Worm (Caenorhabditis elegans): ENCODE measurements around the gene pas-6.

Gene pas-6

ce11 chrV:5584293-5584776, at the start of gene pas-6:
Gene pas-6 (minus strand): TSS chrV:5584343.
- peak; percentile 13 for TF ChIP-seq nfya-1 (tag; optimal IDR thresholded peaks at IDR 0.05)
- TF ChIP-seq ceh-2 (tag; optimal IDR thresholded peaks at IDR 0.05): no peak

- TF ChIP-seq lin-11 (tag; optimal IDR thresholded peaks at IDR 0.05) (no peak), hlh-8 (tag; optimal IDR thresholded peaks at IDR 0.05) (no peak), ahr-1 (tag; optimal IDR thresholded peaks at IDR 0.05) (no peak), unc-86 (tag; optimal IDR thresholded peaks at IDR 0.05) (no peak), dve-1 (tag; optimal IDR thresholded peaks at IDR 0.05) (no peak), hlh-13 (GFP tag; optimal IDR thresholded peaks at IDR 0.05) (no peak), ceh-45 (GFP tag; IDR thresholded peaks at IDR 0.05) (no peak), K09A11.1 (tag; optimal IDR thresholded peaks at IDR 0.05; ENCODE audit: insufficient read depth) (no peak), hlh-15 (tag; optimal IDR thresholded peaks at IDR 0.05) (no peak), fkh-6 (tag; optimal IDR thresholded peaks at IDR 0.05) (no peak), ceh-34 (tag; optimal IDR thresholded peaks at IDR 0.05) (no peak), rnt-1 (tag; optimal IDR thresholded peaks at IDR 0.05) (no peak), ceh-9 (tag; optimal IDR thresholded peaks at IDR 0.05) (no peak), ceh-18 (tag; optimal IDR thresholded peaks at IDR 0.05) (no peak), sox-2 (GFP tag; IDR thresholded peaks at IDR 0.05) (no peak), T23F11.4 (GFP tag; optimal IDR thresholded peaks at IDR 0.05) (no peak), mec-3 (tag; optimal IDR thresholded peaks at IDR 0.05; ENCODE audit: borderline replicate concordance) (no peak), npax-4 (tag; optimal IDR thresholded peaks at IDR 0.05) (no peak), eyg-1 (tag; optimal IDR thresholded peaks at IDR 0.05) (no peak), sox-4 (tag; optimal IDR thresholded peaks at IDR 0.05) (no peak)
Measured at ce11 chrV:5630792-5631191, 46.6 kb upstream of the pas-6 start, which contains the start of gene acy-4. Gene acy-4 (minus strand): TSS chrV:5630892.

ce11 chrV:5628014-5628413, 43.9 kb upstream of the pas-6 start:
- TF ChIP-seq pros-1 (tag; optimal IDR thresholded peaks at IDR 0.05) (no peak), nhr-11 (tag; optimal IDR thresholded peaks at IDR 0.05) (no peak), tbx-2 (tag; optimal IDR thresholded peaks at IDR 0.05) (no peak), hlh-13 (GFP tag; optimal IDR thresholded peaks at IDR 0.05) (no peak), nhr-232 (tag; optimal IDR thresholded peaks at IDR 0.05) (no peak), eyg-1 (tag; optimal IDR thresholded peaks at IDR 0.05) (no peak), T23F11.4 (GFP tag; optimal IDR thresholded peaks at IDR 0.05) (no peak), C08G9.2 (tag; optimal IDR thresholded peaks at IDR 0.05) (no peak), C38D4.7 (GFP tag; optimal IDR thresholded peaks at IDR 0.05) (no peak), lim-6 (tag; optimal IDR thresholded peaks at IDR 0.05) (no peak), lin-11 (tag; optimal IDR thresholded peaks at IDR 0.05) (no peak), gmeb-2 (tag; optimal IDR thresholded peaks at IDR 0.05) (no peak), che-1 (tag; optimal IDR thresholded peaks at IDR 0.05) (no peak), ttx-3 (tag; optimal IDR thresholded peaks at IDR 0.05) (no peak), hlh-15 (tag; optimal IDR thresholded peaks at IDR 0.05) (no peak), ceh-2 (tag; optimal IDR thresholded peaks at IDR 0.05) (no peak), sox-2 (GFP tag; IDR thresholded peaks at IDR 0.05) (no peak), sox-4 (tag; optimal IDR thresholded peaks at IDR 0.05) (no peak), elt-4 (tag; optimal IDR thresholded peaks at IDR 0.05) (no peak)

- TF ChIP-seq F13H6.1 (tag; optimal IDR thresholded peaks at IDR 0.05) (no peak), madf-2 (tag; optimal IDR thresholded peaks at IDR 0.05) (no peak)
Measured at ce11 chrV:5621390-5621789, 37.2 kb upstream of the pas-6 start, which contains the start of gene M03E7.1. Gene M03E7.1 (plus strand): TSS chrV:5621690.

- TF ChIP-seq npax-4 (tag; optimal IDR thresholded peaks at IDR 0.05) (no peak), gmeb-2 (tag; optimal IDR thresholded peaks at IDR 0.05) (no peak), F13H6.1 (tag; optimal IDR thresholded peaks at IDR 0.05) (no peak), pqm-1 (tag; optimal IDR thresholded peaks at IDR 0.05) (no peak), tbx-2 (tag; optimal IDR thresholded peaks at IDR 0.05) (no peak), mec-3 (tag; optimal IDR thresholded peaks at IDR 0.05; ENCODE audit: borderline replicate concordance) (no peak), lin-11 (tag; optimal IDR thresholded peaks at IDR 0.05) (no peak), elt-2 (tag; optimal IDR thresholded peaks at IDR 0.05) (no peak), T23F11.4 (GFP tag; optimal IDR thresholded peaks at IDR 0.05) (no peak), eyg-1 (tag; optimal IDR thresholded peaks at IDR 0.05) (no peak), hlh-30 (tag; optimal IDR thresholded peaks at IDR 0.05; ENCODE audit: insufficient read depth) (no peak), ama-1 (optimal IDR thresholded peaks at IDR 0.05) (no peak), ttx-3 (tag; optimal IDR thresholded peaks at IDR 0.05) (no peak), ztf-16 (tag; optimal IDR thresholded peaks at IDR 0.05) (no peak), fax-1 (tag; optimal IDR thresholded peaks at IDR 0.05) (no peak), pha-2 (tag; optimal IDR thresholded peaks at IDR 0.05) (no peak), ceh-48 (tag; optimal IDR thresholded peaks at IDR 0.05) (no peak)
Measured at ce11 chrV:5620040-5620439, 35.9 kb upstream of the pas-6 start, which contains the start of gene memb-2. Gene memb-2 (minus strand): TSS chrV:5620140.
